Worm (Caenorhabditis elegans): Measurements from ENCODE around the gene C05C8.7.

The C05C8.7 gene

ce11 chrV:7199932-7200331 lies 46.9 kb downstream of the C05C8.7 start, which contains the start of gene F09G2.1:
Gene F09G2.1 (plus strand): TSS chrV:7200232.
- TF ChIP-seq ztf-16 (tag; optimal IDR thresholded peaks at IDR 0.05): no peak

- TF ChIP-seq mec-3 (tag; optimal IDR thresholded peaks at IDR 0.05; ENCODE audit: borderline replicate concordance): no peak
- no peak for TF ChIP-seq sdc-2 (tag; optimal IDR thresholded peaks at IDR 0.05)
- no peak for TF ChIP-seq ceh-6 (GFP tag; optimal IDR thresholded peaks at IDR 0.05)
- no peak for TF ChIP-seq pax-1 (tag; optimal IDR thresholded peaks at IDR 0.05)
- TF ChIP-seq ceh-48 (tag; optimal IDR thresholded peaks at IDR 0.05): no peak
- no peak for TF ChIP-seq sox-4 (tag; optimal IDR thresholded peaks at IDR 0.05)
- TF ChIP-seq ceh-22 (tag; optimal IDR thresholded peaks at IDR 0.05): no peak
These were observed 47.8 kb downstream of the C05C8.7 start for ce11 chrV:7199077-7199476.

ce11 chrV:7198403-7198802 lies 48.4 kb downstream of the C05C8.7 start:
- TF ChIP-seq ama-1 (optimal IDR thresholded peaks at IDR 0.05): peak; percentile 40
- no peak for TF ChIP-seq ceh-22 (tag; optimal IDR thresholded peaks at IDR 0.05)

- TF ChIP-seq ceh-24 (tag; optimal IDR thresholded peaks at IDR 0.05) (no peak), npax-4 (tag; optimal IDR thresholded peaks at IDR 0.05) (no peak), unc-3 (GFP tag; conservative IDR thresholded peaks at IDR 0.05) (no peak), unc-3 (tag; optimal IDR thresholded peaks at IDR 0.05) (no peak), C08G9.2 (tag; optimal IDR thresholded peaks at IDR 0.05) (no peak), Y22D7AL.16 (tag; optimal IDR thresholded peaks at IDR 0.05) (no peak), zip-5 (tag; optimal IDR thresholded peaks at IDR 0.05) (no peak), tbx-2 (tag; optimal IDR thresholded peaks at IDR 0.05) (no peak), unc-42 (tag; optimal IDR thresholded peaks at IDR 0.05) (no peak), fkh-6 (tag; optimal IDR thresholded peaks at IDR 0.05) (no peak), ceh-2 (tag; optimal IDR thresholded peaks at IDR 0.05) (no peak), ref-2 (tag; optimal IDR thresholded peaks at IDR 0.05) (no peak), pax-1 (tag; optimal IDR thresholded peaks at IDR 0.05) (no peak), madf-2 (tag; optimal IDR thresholded peaks at IDR 0.05) (no peak), ceh-18 (tag; optimal IDR thresholded peaks at IDR 0.05) (no peak), nhr-232 (tag; optimal IDR thresholded peaks at IDR 0.05) (no peak)
These were observed 49.8 kb downstream of the C05C8.7 start for ce11 chrV:7197036-7197435.

ce11 chrV:7196498-7196966 lies 50.3 kb downstream of the C05C8.7 start, which contains the start of gene F09G2.2:
Gene F09G2.2 (plus strand): TSS chrV:7196916.
- no peak for TF ChIP-seq unc-3 (GFP tag; conservative IDR thresholded peaks at IDR 0.05)
- TF ChIP-seq unc-3 (tag; optimal IDR thresholded peaks at IDR 0.05): no peak
- TF ChIP-seq ceh-24 (tag; optimal IDR thresholded peaks at IDR 0.05): no peak
- peak; percentile 1 for TF ChIP-seq ceh-14 (tag; optimal IDR thresholded peaks at IDR 0.05)
- TF ChIP-seq ttx-3 (tag; optimal IDR thresholded peaks at IDR 0.05): no peak
- TF ChIP-seq hlh-13 (GFP tag; optimal IDR thresholded peaks at IDR 0.05): no peak
- TF ChIP-seq nhr-11 (tag; optimal IDR thresholded peaks at IDR 0.05): no peak
- peak; percentile 39 for TF ChIP-seq ceh-34 (tag; optimal IDR thresholded peaks at IDR 0.05)
- TF ChIP-seq tbx-2 (tag; optimal IDR thresholded peaks at IDR 0.05): peak; percentile 64
- TF ChIP-seq ceh-30 (tag; optimal IDR thresholded peaks at IDR 0.05): peak; percentile 17
- peak; percentile 50 for TF ChIP-seq rnt-1 (tag; optimal IDR thresholded peaks at IDR 0.05)
- TF ChIP-seq nfya-1 (tag; optimal IDR thresholded peaks at IDR 0.05): peak; percentile 88
- peak; percentile 73 for TF ChIP-seq unc-55 (GFP tag; optimal IDR thresholded peaks at IDR 0.05)
- TF ChIP-seq madf-2 (tag; optimal IDR thresholded peaks at IDR 0.05): peak; percentile 23
- peak; percentile 25 for TF ChIP-seq ref-2 (tag; optimal IDR thresholded peaks at IDR 0.05)
- no peak for TF ChIP-seq fkh-6 (tag; optimal IDR thresholded peaks at IDR 0.05)
- TF ChIP-seq pag-3 (tag; optimal IDR thresholded peaks at IDR 0.05; ENCODE audit: borderline replicate concordance): no peak
- no peak for TF ChIP-seq hlh-6 (tag; optimal IDR thresholded peaks at IDR 0.05)
- peak; percentile 42 for TF ChIP-seq dve-1 (tag; optimal IDR thresholded peaks at IDR 0.05)
- no peak for TF ChIP-seq ets-4 (tag; optimal IDR thresholded peaks at IDR 0.05)
- peak; percentile 48 for TF ChIP-seq ceh-18 (tag; optimal IDR thresholded peaks at IDR 0.05)
- no peak for TF ChIP-seq pax-1 (tag; optimal IDR thresholded peaks at IDR 0.05)
- TF ChIP-seq pros-1 (tag; optimal IDR thresholded peaks at IDR 0.05): peak; percentile 20
- TF ChIP-seq ceh-6 (GFP tag; optimal IDR thresholded peaks at IDR 0.05): no peak
- TF ChIP-seq pha-4 (tag; optimal IDR thresholded peaks at IDR 0.05): no peak
- no peak for TF ChIP-seq nhr-232 (tag; optimal IDR thresholded peaks at IDR 0.05)
- TF ChIP-seq unc-42 (tag; optimal IDR thresholded peaks at IDR 0.05): peak; percentile 58
- TF ChIP-seq mec-3 (tag; optimal IDR thresholded peaks at IDR 0.05; ENCODE audit: borderline replicate concordance): no peak
- TF ChIP-seq Y22D7AL.16 (tag; optimal IDR thresholded peaks at IDR 0.05): no peak
- TF ChIP-seq ceh-31 (tag; optimal IDR thresholded peaks at IDR 0.05): peak; percentile 72
- peak; percentile 31 for TF ChIP-seq elt-2 (tag; optimal IDR thresholded peaks at IDR 0.05)
- TF ChIP-seq hlh-30 (tag; optimal IDR thresholded peaks at IDR 0.05; ENCODE audit: insufficient read depth): peak; percentile 43
- no peak for TF ChIP-seq ahr-1 (tag; optimal IDR thresholded peaks at IDR 0.05)
- no peak for TF ChIP-seq sdc-2 (tag; optimal IDR thresholded peaks at IDR 0.05)
- TF ChIP-seq ceh-19 (GFP tag; optimal IDR thresholded peaks at IDR 0.05): no peak

Measured in whole organism, late embryonic.